Fruit fly (Drosophila melanogaster): Measurements from ENCODE around the gene Ir68a.

Ir68a gene

DNA sequence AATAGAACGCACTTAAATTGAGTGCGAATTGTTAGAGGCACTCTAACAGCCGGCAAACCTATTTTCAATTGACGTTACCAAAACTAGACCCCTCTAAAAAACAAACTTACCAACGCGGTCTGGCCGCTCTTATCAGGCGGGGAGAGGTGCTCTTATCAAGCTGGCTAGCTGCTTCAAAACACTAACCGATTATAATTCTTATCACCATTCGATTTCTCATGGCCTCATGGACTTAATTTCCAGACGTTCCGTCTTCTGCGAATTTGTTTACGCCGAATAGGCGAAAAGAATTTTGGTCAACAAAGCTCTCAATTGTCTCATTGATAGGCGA is 37.0 kb upstream of the Ir68a start (continued):
- TF ChIP-seq sima (GFP tag; optimal IDR thresholded peaks at IDR 0.05) (no peak), Mrtf (GFP tag; IDR thresholded peaks at IDR 0.05) (no peak), CG2129 (GFP tag; IDR thresholded peaks at IDR 0.05; ENCODE audit: partially characterized antibody) (no peak), YL-1 (GFP tag; optimal IDR thresholded peaks at IDR 0.05) (no peak), CG12219 (GFP tag; optimal IDR thresholded peaks at IDR 0.05) (no peak), en (GFP tag; optimal IDR thresholded peaks at IDR 0.05) (no peak), stwl (tag; optimal IDR thresholded peaks at IDR 0.05) (no peak), Rx (GFP tag; IDR thresholded peaks at IDR 0.05) (no peak), run (tag; optimal IDR thresholded peaks at IDR 0.05) (no peak), az2 (GFP tag; optimal IDR thresholded peaks at IDR 0.05) (no peak), ac (GFP tag; optimal IDR thresholded peaks at IDR 0.05) (no peak), CG4617 (GFP tag; optimal IDR thresholded peaks at IDR 0.05; ENCODE audit: borderline replicate concordance) (no peak), CG18764 (GFP tag; optimal IDR thresholded peaks at IDR 0.05) (no peak), mirr (GFP tag; optimal IDR thresholded peaks at IDR 0.05) (peak; percentile 61), ssp (GFP tag; IDR thresholded peaks at IDR 0.05) (no peak), CG14441 (GFP tag; IDR thresholded peaks at IDR 0.05) (0 out of 2 replicates have a peak, but pooled peaks have one; percentile 34), Dbx (GFP tag; IDR thresholded peaks at IDR 0.05) (0 out of 3 replicates have a peak, but pooled peaks have one; percentile 6), NC2β (GFP tag; optimal IDR thresholded peaks at IDR 0.05) (no peak), vnd (GFP tag; IDR thresholded peaks at IDR 0.05; ENCODE audit: partially characterized antibody) (no peak), E2f2 (GFP tag; IDR thresholded peaks at IDR 0.05) (no peak), Med (GFP tag) (peak; percentile 78), Bgb (GFP tag; IDR thresholded peaks at IDR 0.05; ENCODE audit: partially characterized antibody) (no peak), zfh1 (GFP tag; IDR thresholded peaks at IDR 0.05) (no peak), CG6791 (GFP tag; IDR thresholded peaks at IDR 0.05; ENCODE audit: partially characterized antibody) (no peak), tin (GFP tag; optimal IDR thresholded peaks at IDR 0.05) (no peak), tgo (GFP tag; IDR thresholded peaks at IDR 0.05) (no peak), CG9609 (GFP tag; optimal IDR thresholded peaks at IDR 0.05) (no peak), Lpt (GFP tag; optimal IDR thresholded peaks at IDR 0.05) (no peak), twi (tag; optimal IDR thresholded peaks at IDR 0.05) (no peak), GATAe (GFP tag; conservative IDR thresholded peaks at IDR 0.05) (peak; percentile 79), Ada2b (GFP tag; IDR thresholded peaks at IDR 0.05) (no peak), kay (GFP tag; optimal IDR thresholded peaks at IDR 0.05) (no peak), lab (GFP tag; optimal IDR thresholded peaks at IDR 0.05) (peak; percentile 21), Opbp (GFP tag; IDR thresholded peaks at IDR 0.05; ENCODE audit: partially characterized antibody) (no peak), ham (GFP tag; IDR thresholded peaks at IDR 0.05) (no peak), nom (GFP tag; optimal IDR thresholded peaks at IDR 0.05) (no peak), gsb (GFP tag; IDR thresholded peaks at IDR 0.05) (no peak), pum (GFP tag; optimal IDR thresholded peaks at IDR 0.05) (no peak), fd64A (GFP tag; optimal IDR thresholded peaks at IDR 0.05) (no peak), Gsc (GFP tag; IDR thresholded peaks at IDR 0.05) (no peak), aop (GFP tag; IDR thresholded peaks at IDR 0.05) (no peak), danr (GFP tag; IDR thresholded peaks at IDR 0.05) (no peak), Fer3 (tag; optimal IDR thresholded peaks at IDR 0.05) (no peak), CG8765 (GFP tag; IDR thresholded peaks at IDR 0.05) (no peak), Eip74EF (GFP tag; optimal IDR thresholded peaks at IDR 0.05) (no peak), Dref (GFP tag; IDR thresholded peaks at IDR 0.05) (no peak), CG6765 (GFP tag; optimal IDR thresholded peaks at IDR 0.05) (no peak), CG13424 (tag; optimal IDR thresholded peaks at IDR 0.05) (no peak), CG3281 (GFP tag; optimal IDR thresholded peaks at IDR 0.05) (no peak), CG10462 (GFP tag; optimal IDR thresholded peaks at IDR 0.05) (no peak), CG5953 (GFP tag; IDR thresholded peaks at IDR 0.05) (no peak), CG1602 (GFP tag; optimal IDR thresholded peaks at IDR 0.05) (no peak), CG2116 (GFP tag; optimal IDR thresholded peaks at IDR 0.05) (no peak)

Measured in whole organism, embryonic.